Fruit fly (Drosophila melanogaster): ENCODE results near the gene NANS.

DNA sequence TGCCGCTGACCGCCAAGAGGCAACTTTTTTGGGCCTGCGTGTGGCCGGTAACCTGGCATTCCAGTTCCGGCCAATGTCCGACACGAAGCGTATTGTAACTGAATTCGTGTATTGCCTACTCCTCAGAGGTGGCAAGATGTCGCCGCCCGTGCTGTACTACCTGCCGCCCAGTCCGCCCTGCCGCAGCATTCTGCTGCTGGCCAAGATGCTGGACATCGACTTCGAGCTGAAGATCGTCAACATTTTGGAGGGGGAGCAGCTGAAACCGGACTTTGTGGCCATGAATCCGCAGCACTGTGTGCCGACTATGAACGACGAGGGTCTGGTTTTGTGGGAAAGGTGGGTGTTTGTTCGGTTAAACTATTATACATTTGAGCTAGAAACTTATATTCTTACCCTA, 42.1 kb upstream of the NANS start:
- TF ChIP-seq cnc (optimal IDR thresholded peaks at IDR 0.05) (no peak), CG5204 (GFP tag; optimal IDR thresholded peaks at IDR 0.05) (no peak)
